Worm (Caenorhabditis elegans): ENCODE results near the gene C33A12.19.

- TF ChIP-seq cog-1 (tag; optimal IDR thresholded peaks at IDR 0.05): no peak
- no peak for TF ChIP-seq tab-1 (GFP tag; IDR thresholded peaks at IDR 0.05)
- no peak for TF ChIP-seq med-1 (GFP tag; optimal IDR thresholded peaks at IDR 0.05; ENCODE audit: insufficient read depth)
Measured at ce11 chrIV:9511221-9511638, 5.6 kb upstream of the C33A12.19 start.
